Worm (Caenorhabditis elegans): ENCODE data around the gene T27A8.2.

DNA sequence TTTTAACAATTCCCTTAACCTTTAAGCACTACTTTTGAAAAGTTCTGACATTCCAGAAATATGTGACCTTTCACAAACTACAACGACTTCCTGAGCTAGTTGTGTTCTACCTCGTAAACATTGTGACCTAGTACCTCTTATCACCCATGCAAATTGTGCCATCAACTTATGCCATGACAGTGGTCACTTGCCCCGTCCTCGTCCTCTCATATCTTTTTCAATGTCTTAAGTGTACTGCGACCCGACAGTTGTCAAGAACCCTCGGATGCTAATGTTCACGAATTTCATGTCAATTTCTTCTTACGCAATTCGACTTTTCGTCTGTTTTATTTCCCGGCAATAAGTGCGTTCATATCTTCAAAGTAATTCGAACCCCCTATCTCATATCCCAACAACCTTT lies 29.1 kb upstream of the T27A8.2 start:
- TF ChIP-seq ztf-11 (tag; optimal IDR thresholded peaks at IDR 0.05) (no peak), ama-1 (optimal IDR thresholded peaks at IDR 0.05) (no peak), unc-62 (GFP tag; optimal IDR thresholded peaks at IDR 0.05) (no peak), aly-2 (tag; optimal IDR thresholded peaks at IDR 0.05) (no peak), ztf-1 (GFP tag; conservative IDR thresholded peaks at IDR 0.05) (no peak), sma-3 (GFP tag; optimal IDR thresholded peaks at IDR 0.05) (no peak), blmp-1 (tag; optimal IDR thresholded peaks at IDR 0.05; ENCODE audit: insufficient read depth) (no peak), unc-55 (GFP tag; optimal IDR thresholded peaks at IDR 0.05) (no peak)
